Fruit fly (Drosophila melanogaster) whole organism, embryonic: ENCODE data around the gene Agpat1.
A peak's percentile ranks its signal among the peaks of the same experiment; 100 is the strongest.

Experiments used
- Abd-B ChIP-seq: fragments of 200-800 bp; sonication (Bioruptor generic); optimal IDR thresholded peaks from 2 replicates; lab custom pipeline; 2018; ENCODE audit warnings: missing biosample characterization, mild to moderate bottlenecking, missing genetic modification characterization, moderate library complexity
- Atf3 ChIP-seq: fragments of 200-800 bp; sonication (Bioruptor generic); optimal IDR thresholded peaks from 3 replicates; lab custom pipeline; 2016; ENCODE audit warnings: missing biosample characterization, missing genetic modification characterization
- B-H1 ChIP-seq: fragments of 200-800 bp; sonication (Bioruptor generic); IDR thresholded peaks from 3 replicates; pipeline ENCODE4 v1.3.6; 2022; ENCODE audit warnings: missing biosample characterization, missing genetic modification characterization
- BtbVII ChIP-seq: fragments of 200-800 bp; sonication (Bioruptor generic); optimal IDR thresholded peaks from 3 replicates; lab custom pipeline; 2017; ENCODE audit warnings: missing biosample characterization, mild to moderate bottlenecking, missing genetic modification characterization
- CG10431 ChIP-seq: fragments of 200-800 bp; sonication (Bioruptor generic); optimal IDR thresholded peaks from 3 replicates; lab custom pipeline; 2018; ENCODE audit warnings: missing biosample characterization, mild to moderate bottlenecking, missing genetic modification characterization
- CG12104 ChIP-seq: fragments of 200-800 bp; sonication (Bioruptor generic); optimal IDR thresholded peaks from 3 replicates; lab custom pipeline; 2016; ENCODE audit warnings: missing biosample characterization, missing genetic modification characterization
- CG12391 ChIP-seq: fragments of 200-800 bp; sonication (Bioruptor generic); optimal IDR thresholded peaks from 3 replicates; lab custom pipeline; 2018; ENCODE audit warnings: missing biosample characterization, mild to moderate bottlenecking, missing genetic modification characterization, moderate library complexity
- CG14710 ChIP-seq: fragments of 200-800 bp; sonication (Bioruptor generic); optimal IDR thresholded peaks from 3 replicates; lab custom pipeline; 2019; ENCODE audit warnings: missing biosample characterization, mild to moderate bottlenecking, missing genetic modification characterization, moderate library complexity
- CG17385 ChIP-seq: fragments of 200-800 bp; sonication (Bioruptor generic); optimal IDR thresholded peaks from 3 replicates; lab custom pipeline; 2018; ENCODE audit warnings: missing biosample characterization, mild to moderate bottlenecking, missing genetic modification characterization
- CG1792 ChIP-seq: fragments of 200-800 bp; sonication (Bioruptor generic); optimal IDR thresholded peaks from 2 replicates; lab custom pipeline; 2016; ENCODE audit warnings: missing biosample characterization, missing genetic modification characterization
- CG18011 ChIP-seq: fragments of 200-800 bp; sonication (Bioruptor generic); optimal IDR thresholded peaks from 2 replicates; lab custom pipeline; 2017; ENCODE audit warnings: missing biosample characterization, missing genetic modification characterization, mild to moderate bottlenecking, moderate library complexity, missing genotype
- CG18619 ChIP-seq: fragments of 200-800 bp; sonication (Bioruptor generic); optimal IDR thresholded peaks from 3 replicates; lab custom pipeline; 2017; ENCODE audit warnings: missing biosample characterization, mild to moderate bottlenecking, missing genetic modification characterization
- CG2875 ChIP-seq: fragments of 200-800 bp; sonication (Bioruptor generic); optimal IDR thresholded peaks from 2 replicates; lab custom pipeline; 2017; ENCODE audit warnings: missing biosample characterization, mild to moderate bottlenecking, missing genetic modification characterization, missing genetic modification reagents
- CG32767 ChIP-seq: fragments of 200-800 bp; sonication (Bioruptor generic); IDR thresholded peaks from 2 replicates; pipeline ENCODE4 v1.3.6; 2022; ENCODE audit warnings: missing biosample characterization, missing genetic modification characterization
- CG3407 ChIP-seq: fragments of 200-800 bp; sonication (Bioruptor generic); optimal IDR thresholded peaks from 2 replicates; lab custom pipeline; 2018; ENCODE audit warnings: missing biosample characterization, mild to moderate bottlenecking, missing genetic modification characterization
- CG42726 ChIP-seq: fragments of 200-800 bp; sonication (Bioruptor generic); IDR thresholded peaks from 2 replicates; pipeline ENCODE4 v1.3.6; 2022; ENCODE audit warnings: missing biosample characterization, missing genetic modification characterization; ENCODE audit not compliant: partially characterized antibody
- CG4730 ChIP-seq: fragments of 200-800 bp; sonication (Bioruptor generic); IDR thresholded peaks from 2 replicates; pipeline ENCODE4 v1.3.6; 2022; ENCODE audit warnings: missing biosample characterization, missing genetic modification characterization
- CG7745 ChIP-seq: fragments of 200-800 bp; sonication (Bioruptor generic); optimal IDR thresholded peaks from 2 replicates; lab custom pipeline; 2018; ENCODE audit warnings: missing biosample characterization, mild to moderate bottlenecking, missing genetic modification characterization, moderate library complexity
- Dip2 ChIP-seq: fragments of 200-800 bp; sonication (Bioruptor generic); IDR thresholded peaks from 2 replicates; pipeline ENCODE4 v1.3.6; 2022; ENCODE audit warnings: missing biosample characterization, missing genetic modification characterization
- Dll ChIP-seq: fragments of 200-800 bp; sonication (Bioruptor generic); IDR thresholded peaks from 4 replicates; pipeline ENCODE4 v1.3.6; 2022; ENCODE audit warnings: missing biosample characterization, missing genetic modification characterization; ENCODE audit not compliant: partially characterized antibody
- Dref ChIP-seq: fragments of 200-800 bp; sonication (Bioruptor generic); IDR thresholded peaks from 2 replicates; pipeline ENCODE4 v1.3.6; 2022; ENCODE audit warnings: missing biosample characterization, missing genetic modification characterization
- Ets97D ChIP-seq: fragments of 200-800 bp; sonication (Bioruptor generic); optimal IDR thresholded peaks from 3 replicates; lab custom pipeline; 2016; ENCODE audit warnings: missing biosample characterization, missing genetic modification characterization
- Fer3 ChIP-seq: fragments of 200-800 bp; sonication (Bioruptor generic); optimal IDR thresholded peaks from 2 replicates; lab custom pipeline; 2018; ENCODE audit warnings: missing biosample characterization, mild to moderate bottlenecking, missing genetic modification characterization, moderate library complexity
- GATAe ChIP-seq: fragments of 200-800 bp; sonication (Bioruptor generic); conservative IDR thresholded peaks from 2 replicates; pipeline ENCODE4 v1.3.6; 2022; ENCODE audit warnings: missing biosample characterization, missing genetic modification characterization
- HLH54F ChIP-seq: fragments of 200-800 bp; sonication (Bioruptor generic); optimal IDR thresholded peaks from 3 replicates; lab custom pipeline; 2016; ENCODE audit warnings: missing biosample characterization, missing genetic modification characterization
- Hand ChIP-seq: fragments of 200-800 bp; sonication (Bioruptor generic); optimal IDR thresholded peaks from 2 replicates; lab custom pipeline; 2017; ENCODE audit warnings: mild to moderate bottlenecking, missing biosample characterization, missing genetic modification reagents, missing genetic modification characterization
- HmgZ ChIP-seq: fragments of 200-800 bp; sonication (Bioruptor generic); optimal IDR thresholded peaks from 2 replicates; lab custom pipeline; 2018; ENCODE audit warnings: missing biosample characterization, mild to moderate bottlenecking, missing genetic modification characterization
- Hr3 ChIP-seq: fragments of 200-800 bp; sonication (Bioruptor generic); optimal IDR thresholded peaks from 3 replicates; lab custom pipeline; 2016; ENCODE audit warnings: missing biosample characterization, missing genetic modification characterization
- Lhr ChIP-seq: fragments of 200-800 bp; sonication (Bioruptor generic); optimal IDR thresholded peaks from 3 replicates; lab custom pipeline; 2017; ENCODE audit warnings: mild to moderate bottlenecking, missing biosample characterization, missing genetic modification reagents, missing genetic modification characterization
- Med ChIP-seq: fragments of 200-800 bp; sonication (Bioruptor generic); peaks from one replicate; lab custom pipeline; 2016; ENCODE audit warnings: missing biosample characterization, missing genetic modification characterization, mild to moderate bottlenecking, inconsistent platforms, moderate library complexity
- NFAT ChIP-seq: fragments of 200-800 bp; sonication (Bioruptor generic); IDR thresholded peaks from 2 replicates; pipeline ENCODE4 v1.3.6; 2022; ENCODE audit warnings: missing biosample characterization, missing genetic modification characterization
- Neu2 ChIP-seq: fragments of 200-800 bp; sonication (Bioruptor generic); optimal IDR thresholded peaks from 3 replicates; lab custom pipeline; 2016; ENCODE audit warnings: missing biosample characterization, missing genetic modification characterization, borderline replicate concordance
- Pdp1 ChIP-seq, 2 experiments: fragments of 200-800 bp; sonication (Bioruptor generic); optimal IDR thresholded peaks; 3 replicates each; lab custom pipeline; 2016; ENCODE audit warnings: missing biosample characterization in 2 of 2, missing genetic modification characterization in 2 of 2, mild to moderate bottlenecking in 1 of 2, moderate library complexity in 1 of 2
- Ssrp ChIP-seq: fragments of 200-800 bp; sonication (Bioruptor generic); optimal IDR thresholded peaks from 2 replicates; lab custom pipeline; 2018; ENCODE audit warnings: missing biosample characterization, mild to moderate bottlenecking, missing genetic modification characterization, moderate library complexity
- ap ChIP-seq: fragments of 200-800 bp; sonication (Bioruptor generic); IDR thresholded peaks from 2 replicates; pipeline ENCODE4 v1.3.6; 2022; ENCODE audit warnings: missing biosample characterization, missing genetic modification characterization
- bowl ChIP-seq: fragments of 200-800 bp; sonication (Bioruptor generic); IDR thresholded peaks from 2 replicates; pipeline ENCODE4 v1.3.6; 2022; ENCODE audit warnings: missing biosample characterization, missing genetic modification characterization
- btn ChIP-seq: fragments of 200-800 bp; sonication (Bioruptor generic); optimal IDR thresholded peaks from 2 replicates; lab custom pipeline; 2016; ENCODE audit warnings: missing biosample characterization, missing genetic modification characterization
- dan ChIP-seq: fragments of 200-800 bp; sonication (Bioruptor generic); IDR thresholded peaks from 2 replicates; pipeline ENCODE4 v1.3.6; 2022; ENCODE audit warnings: missing biosample characterization, missing genetic modification characterization
- emc ChIP-seq: fragments of 200-800 bp; sonication (Bioruptor generic); optimal IDR thresholded peaks from 2 replicates; lab custom pipeline; 2016; ENCODE audit warnings: missing biosample characterization, missing genetic modification characterization
- fu2 ChIP-seq: fragments of 200-800 bp; sonication (Bioruptor generic); optimal IDR thresholded peaks from 2 replicates; lab custom pipeline; 2016; ENCODE audit warnings: missing biosample characterization, missing genetic modification characterization
- ham ChIP-seq: fragments of 200-800 bp; sonication (Bioruptor generic); IDR thresholded peaks from 2 replicates; pipeline ENCODE4 v1.3.6; 2022; ENCODE audit warnings: missing biosample characterization, missing genetic modification characterization
- ind ChIP-seq: fragments of 200-800 bp; sonication (Bioruptor generic); optimal IDR thresholded peaks from 3 replicates; lab custom pipeline; 2016; ENCODE audit warnings: missing biosample characterization, missing genetic modification characterization
- pb ChIP-seq: fragments of 200-800 bp; sonication (Bioruptor generic); optimal IDR thresholded peaks from 3 replicates; lab custom pipeline; 2016; ENCODE audit warnings: missing biosample characterization, missing genetic modification characterization
- pfk ChIP-seq: fragments of 200-800 bp; sonication (Bioruptor generic); optimal IDR thresholded peaks from 2 replicates; lab custom pipeline; 2018; ENCODE audit warnings: missing biosample characterization, mild to moderate bottlenecking, missing genetic modification characterization, moderate library complexity
- pros ChIP-seq: fragments of 200-800 bp; sonication (Bioruptor generic); optimal IDR thresholded peaks from 3 replicates; lab custom pipeline; 2019; ENCODE audit warnings: missing biosample characterization, mild to moderate bottlenecking, missing genetic modification characterization, moderate library complexity
- ranshi ChIP-seq: fragments of 200-800 bp; sonication (Bioruptor generic); IDR thresholded peaks from 2 replicates; pipeline ENCODE4 v1.3.6; 2022; ENCODE audit warnings: missing biosample characterization, missing genetic modification characterization
- sens ChIP-seq: fragments of 200-800 bp; sonication (Bioruptor generic); peaks from one replicate; lab custom pipeline; 2016; ENCODE audit warnings: missing biosample characterization, missing genetic modification characterization
- sna ChIP-seq: fragments of 200-800 bp; sonication (Bioruptor generic); IDR thresholded peaks from 2 replicates; pipeline ENCODE4 v1.3.6; 2022; ENCODE audit warnings: missing biosample characterization, missing genetic modification characterization; ENCODE audit not compliant: partially characterized antibody
- stwl ChIP-seq: fragments of 200-800 bp; sonication (Bioruptor generic); optimal IDR thresholded peaks from 3 replicates; lab custom pipeline; 2018; ENCODE audit warnings: missing biosample characterization, mild to moderate bottlenecking, missing genetic modification characterization, moderate library complexity
- usp ChIP-seq: fragments of >200 bp; optimal IDR thresholded peaks from 2 replicates; lab custom pipeline; 2017; ENCODE audit warnings: missing biosample characterization, missing genetic modification characterization

Agpat1 gene

DNA sequence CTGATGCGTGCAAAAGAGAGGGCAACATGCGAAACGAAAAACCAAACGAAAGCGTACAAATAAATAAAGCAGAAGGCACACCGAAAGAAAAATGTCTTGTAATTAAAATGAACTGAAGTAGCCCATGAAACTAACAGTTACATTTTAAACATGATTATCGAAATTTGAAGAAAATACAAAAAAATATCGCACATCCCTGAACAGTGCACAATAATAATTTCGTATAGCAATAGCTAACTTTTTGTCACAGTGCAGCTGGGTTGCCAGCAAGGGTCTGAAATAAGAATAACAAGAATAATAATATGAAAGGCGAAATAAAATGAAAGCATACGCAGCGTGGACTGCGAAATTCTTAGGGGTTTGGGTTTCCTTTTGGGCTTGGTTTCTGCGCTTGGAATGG lies 12.9 kb upstream of the Agpat1 start (continued):
- TF ChIP-seq CG10431 (GFP tag; lab: Kevin White, UChicago) = peak; percentile 93
- TF ChIP-seq Dll (GFP tag; lab: Robert Waterston, UW) = no peak
- peak; percentile 99 for TF ChIP-seq Atf3 (GFP tag; lab: Kevin White, UChicago)
- peak; percentile 99 for TF ChIP-seq Ssrp (tag; lab: Kevin White, UChicago)
- peak; percentile 98 for TF ChIP-seq Lhr (GFP tag; lab: Kevin White, UChicago)
- TF ChIP-seq CG14710 (tag; lab: Kevin White, UChicago) = peak; percentile 98
- TF ChIP-seq CG12104 (GFP tag; lab: Kevin White, UChicago) = peak; percentile 99
- peak; percentile 87 for TF ChIP-seq CG7745
- peak; percentile 99 for TF ChIP-seq Fer3 (tag; lab: Kevin White, UChicago)
- TF ChIP-seq pros (GFP tag; lab: Kevin White, UChicago) = no peak
- TF ChIP-seq NFAT (GFP tag; lab: Robert Waterston, UW) = peak; percentile 99
- peak; percentile 97 for TF ChIP-seq ham
- peak; percentile 99 for TF ChIP-seq Hr3
- TF ChIP-seq fu2 (GFP tag; lab: Kevin White, UChicago) = peak; percentile 99
- TF ChIP-seq stwl (tag; lab: Kevin White, UChicago) = peak; percentile 82
- peak; percentile 97 for TF ChIP-seq CG3407 (GFP tag; lab: Kevin White, UChicago)
- peak; percentile 99 for TF ChIP-seq BtbVII
- peak; percentile 99 for TF ChIP-seq CG1792 (GFP tag; lab: Kevin White, UChicago)
- peak; percentile 99 for TF ChIP-seq Abd-B (GFP tag; lab: Kevin White, UChicago)
- peak; percentile 98 for TF ChIP-seq dan (GFP tag; lab: Robert Waterston, UW)
- TF ChIP-seq CG42726 (GFP tag; lab: Robert Waterston, UW) = no peak
- peak; percentile 91 for TF ChIP-seq CG18011 (GFP tag; lab: Kevin White, UChicago)
- peak; percentile 99 for TF ChIP-seq emc (GFP tag; lab: Kevin White, UChicago)
- no peak for TF ChIP-seq sna (GFP tag; lab: Robert Waterston, UW)
- peak; percentile 88 to 99 for TF ChIP-seq Pdp1 (GFP tag; optimal IDR thresholded peaks at IDR 0.05; lab: Kevin White, UChicago)
- TF ChIP-seq Hand = peak; percentile 98
- TF ChIP-seq Neu2 (GFP tag; lab: Kevin White, UChicago) = peak; percentile 97
- TF ChIP-seq HmgZ (tag; lab: Kevin White, UChicago) = peak; percentile 99
- peak; percentile 99 for TF ChIP-seq CG12391
- peak; percentile 98 for TF ChIP-seq CG2875 (GFP tag; lab: Kevin White, UChicago)
- peak; percentile 98 for TF ChIP-seq CG4730 (GFP tag; lab: Robert Waterston, UW)
- peak; percentile 98 for TF ChIP-seq CG32767
- TF ChIP-seq pfk (GFP tag; lab: Kevin White, UChicago) = no peak
- TF ChIP-seq B-H1 = peak; percentile 99
- peak; percentile 93 for TF ChIP-seq CG17385
- TF ChIP-seq CG18619 (GFP tag; lab: Kevin White, UChicago) = peak; percentile 99
- TF ChIP-seq Ets97D (GFP tag; lab: Kevin White, UChicago) = peak; percentile 95
- peak; percentile 97 for TF ChIP-seq GATAe (GFP tag; lab: Robert Waterston, UW)
- TF ChIP-seq HLH54F (GFP tag; lab: Kevin White, UChicago) = peak; percentile 99
- TF ChIP-seq Dip2 = peak; percentile 72
- peak; percentile 98 for TF ChIP-seq btn (GFP tag; lab: Kevin White, UChicago)
- peak; percentile 100 for TF ChIP-seq Med
- TF ChIP-seq pb (GFP tag; lab: Kevin White, UChicago) = peak; percentile 99
- peak; percentile 100 for TF ChIP-seq sens (GFP tag; lab: Kevin White, UChicago)
- no peak for TF ChIP-seq usp
- peak; percentile 100 for TF ChIP-seq ind (GFP tag; lab: Kevin White, UChicago)
- peak; percentile 52 for TF ChIP-seq Dref (GFP tag; lab: Robert Waterston, UW)
- peak; percentile 95 for TF ChIP-seq bowl (GFP tag; lab: Robert Waterston, UW)
- peak; percentile 99 for TF ChIP-seq ranshi (GFP tag; lab: Robert Waterston, UW)
- peak; percentile 98 for TF ChIP-seq ap (GFP tag; lab: Robert Waterston, UW)
